Worm (Caenorhabditis elegans): ENCODE measurements around the gene srh-35.

The srh-35 gene

ce11 chrV:414630-415029 is 34.4 kb downstream of the srh-35 start, which contains the start of gene dod-19:
Gene dod-19 (minus strand): TSS chrV:414759.
- no peak for TF ChIP-seq ref-1 (GFP tag; conservative IDR thresholded peaks at IDR 0.05)

ce11 chrV:412820-413219 is 36.2 kb downstream of the srh-35 start:
- TF ChIP-seq cog-1 (tag; optimal IDR thresholded peaks at IDR 0.05) (no peak), klf-2 (GFP tag; conservative IDR thresholded peaks at IDR 0.05) (no peak), flt-1 (GFP tag; IDR thresholded peaks at IDR 0.05) (no peak), T22C8.4 (GFP tag; IDR thresholded peaks at IDR 0.05) (no peak), ztf-29 (GFP tag; IDR thresholded peaks at IDR 0.05) (no peak), tab-1 (GFP tag; IDR thresholded peaks at IDR 0.05) (no peak), ref-1 (GFP tag; conservative IDR thresholded peaks at IDR 0.05) (no peak), med-1 (GFP tag; optimal IDR thresholded peaks at IDR 0.05; ENCODE audit: insufficient read depth) (no peak), ztf-23 (GFP tag; IDR thresholded peaks at IDR 0.05) (no peak)

DNA sequence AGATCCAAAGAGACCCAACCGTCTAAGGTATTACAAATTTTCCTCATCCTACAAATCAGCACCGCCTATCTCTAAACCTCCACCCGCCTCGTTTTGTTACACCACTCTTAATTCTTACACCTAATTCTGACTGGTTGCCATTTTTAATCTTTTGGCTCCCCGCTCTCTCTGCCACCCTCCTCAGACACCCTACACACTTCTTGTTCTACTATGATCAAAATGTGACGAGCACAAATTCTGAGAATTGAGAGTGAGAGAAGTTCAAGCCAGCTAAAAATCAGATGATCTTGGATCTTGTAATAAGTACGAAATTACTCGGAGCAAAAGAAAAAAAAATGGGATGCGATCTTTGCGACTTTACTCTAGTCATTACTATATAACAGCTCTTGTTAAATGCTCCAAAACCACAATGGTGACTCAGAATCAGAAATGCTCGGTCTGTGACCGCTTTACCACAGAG is 44.8 kb downstream of the srh-35 start, which contains the start of gene nhr-252:
nhr-252 (plus strand) TSS at position 410 of the 460 bp plus-strand sequence.
- TF ChIP-seq ztf-29 (GFP tag; IDR thresholded peaks at IDR 0.05) (no peak), cog-1 (tag; optimal IDR thresholded peaks at IDR 0.05) (no peak), ztf-23 (GFP tag; IDR thresholded peaks at IDR 0.05) (no peak), flt-1 (GFP tag; IDR thresholded peaks at IDR 0.05) (no peak), med-1 (GFP tag; optimal IDR thresholded peaks at IDR 0.05; ENCODE audit: insufficient read depth) (no peak), tab-1 (GFP tag; IDR thresholded peaks at IDR 0.05) (no peak)

- TF ChIP-seq klf-2 (GFP tag; conservative IDR thresholded peaks at IDR 0.05) (no peak), ref-1 (GFP tag; conservative IDR thresholded peaks at IDR 0.05) (no peak), flt-1 (GFP tag; IDR thresholded peaks at IDR 0.05) (no peak), T22C8.4 (GFP tag; IDR thresholded peaks at IDR 0.05) (no peak), ztf-29 (GFP tag; IDR thresholded peaks at IDR 0.05) (no peak), cog-1 (tag; optimal IDR thresholded peaks at IDR 0.05) (no peak), tab-1 (GFP tag; IDR thresholded peaks at IDR 0.05) (no peak), med-1 (GFP tag; optimal IDR thresholded peaks at IDR 0.05; ENCODE audit: insufficient read depth) (no peak), ztf-23 (GFP tag; IDR thresholded peaks at IDR 0.05) (no peak)
Measured at ce11 chrV:403028-403427, 46.0 kb downstream of the srh-35 start, which contains the start of gene srh-62. Gene srh-62 (minus strand): TSS chrV:403128.

ce11 chrV:399721-400120 is 49.3 kb downstream of the srh-35 start, which contains the start of gene scl-27:
Gene scl-27 (plus strand): TSS chrV:400021.
- TF ChIP-seq ztf-23 (GFP tag; IDR thresholded peaks at IDR 0.05) (no peak), klf-2 (GFP tag; conservative IDR thresholded peaks at IDR 0.05) (no peak), ref-1 (GFP tag; conservative IDR thresholded peaks at IDR 0.05) (no peak), cog-1 (tag; optimal IDR thresholded peaks at IDR 0.05) (no peak)

All from whole organism, midembryonic.